Fruit fly (Drosophila melanogaster) whole organism, embryonic: ENCODE measurements around the gene Kaz1-ORFB.

Source experiments
- CG12744 ChIP-seq: fragments of 200-800 bp; sonication (Bioruptor generic); optimal IDR thresholded peaks from 2 replicates; lab custom pipeline; 2016; ENCODE audit warnings: missing biosample characterization, missing genetic modification characterization
- CG1832 ChIP-seq: fragments of 200-800 bp; sonication (Bioruptor generic); optimal IDR thresholded peaks from 2 replicates; lab custom pipeline; 2017; ENCODE audit warnings: missing biosample characterization, mild to moderate bottlenecking, missing genetic modification characterization, inconsistent platforms
- CG7372 ChIP-seq: fragments of 200-800 bp; sonication (Bioruptor generic); IDR thresholded peaks from 2 replicates; pipeline ENCODE4 v1.3.6; 2022; ENCODE audit warnings: missing biosample characterization, missing genetic modification characterization
- CG8765 ChIP-seq: fragments of 200-800 bp; sonication (Bioruptor generic); IDR thresholded peaks from 2 replicates; pipeline ENCODE4 v1.3.6; 2022; ENCODE audit warnings: missing biosample characterization, missing genetic modification characterization
- Camta ChIP-seq: fragments of 200-800 bp; sonication (Bioruptor generic); optimal IDR thresholded peaks from 2 replicates; lab custom pipeline; 2016; ENCODE audit warnings: missing biosample characterization, missing genetic modification characterization
- Eip74EF ChIP-seq, 2 experiments: fragments of 200-800 bp in 1 of 2; fragments of >200 bp in 1 of 2; sonication (Bioruptor generic) in 1 of 2; optimal IDR thresholded peaks; 2 replicates each; lab custom pipeline; 2017 to 2019; ENCODE audit warnings: missing biosample characterization in 2 of 2, missing genetic modification characterization in 2 of 2, mild to moderate bottlenecking in 1 of 2, moderate library complexity in 1 of 2
- ara ChIP-seq: fragments of 200-800 bp; sonication (Bioruptor generic); IDR thresholded peaks from 2 replicates; pipeline ENCODE4 v1.3.6; 2022; ENCODE audit warnings: missing biosample characterization, missing genetic modification characterization
- az2 ChIP-seq: fragments of 200-800 bp; sonication (Bioruptor generic); optimal IDR thresholded peaks from 3 replicates; lab custom pipeline; 2016; ENCODE audit warnings: missing biosample characterization, missing genetic modification characterization
- br ChIP-seq: fragments of >200 bp; optimal IDR thresholded peaks from 2 replicates; lab custom pipeline; 2017
- en ChIP-seq: fragments of 200-800 bp; sonication (Bioruptor generic); optimal IDR thresholded peaks from 2 replicates; lab custom pipeline; 2016; ENCODE audit warnings: missing biosample characterization, missing genetic modification characterization
- maf-S ChIP-seq: fragments of 200-800 bp; sonication (Bioruptor generic); optimal IDR thresholded peaks from 2 replicates; lab custom pipeline; 2016; ENCODE audit warnings: missing biosample characterization, missing genetic modification characterization
- pita ChIP-seq: fragments of 200-800 bp; sonication (Bioruptor generic); optimal IDR thresholded peaks from 2 replicates; lab custom pipeline; 2017; ENCODE audit warnings: missing biosample characterization, mild to moderate bottlenecking, missing genetic modification characterization
- twi ChIP-seq: fragments of 200-800 bp; optimal IDR thresholded peaks from 2 replicates; lab custom pipeline; 2019; ENCODE audit warnings: missing biosample characterization, mild to moderate bottlenecking, missing genetic modification characterization, moderate library complexity
- usp ChIP-seq: fragments of >200 bp; optimal IDR thresholded peaks from 2 replicates; lab custom pipeline; 2017; ENCODE audit warnings: missing biosample characterization, missing genetic modification characterization

DNA sequence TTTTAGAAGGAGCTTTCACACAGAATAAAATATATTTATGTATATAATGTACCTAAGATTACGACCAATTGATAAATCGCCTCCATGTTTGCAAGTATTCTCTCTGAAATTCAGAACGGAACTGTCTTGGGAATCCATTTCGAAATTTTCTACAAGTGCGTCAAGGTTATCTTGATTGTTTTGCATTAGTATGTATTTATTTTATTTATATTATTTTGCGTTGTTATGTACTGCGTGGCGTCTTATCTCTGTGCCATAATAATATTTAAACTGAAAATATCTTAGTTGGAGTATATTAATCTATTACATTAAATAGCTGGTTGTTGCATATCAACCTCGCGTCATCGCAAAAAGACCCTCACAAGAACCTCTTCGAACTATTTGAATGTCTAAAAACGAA, 15.1 kb downstream of the Kaz1-ORFB start, which contains the start of gene CG42846:
- TF ChIP-seq CG8765 (GFP tag; lab: Robert Waterston, UW) = no peak
- TF ChIP-seq CG12744 (GFP tag; lab: Kevin White, UChicago) = no peak
- TF ChIP-seq br = no peak
- TF ChIP-seq Camta = no peak
- no peak for TF ChIP-seq pita (GFP tag; lab: Kevin White, UChicago)
- no peak for TF ChIP-seq en (GFP tag; lab: Kevin White, UChicago)
- TF ChIP-seq usp = no peak
- TF ChIP-seq maf-S (GFP tag; lab: Kevin White, UChicago) = no peak
- TF ChIP-seq az2 (GFP tag; lab: Kevin White, UChicago) = no peak
- no peak for TF ChIP-seq CG7372 (GFP tag; lab: Robert Waterston, UW)
- TF ChIP-seq ara (GFP tag; lab: Robert Waterston, UW) = no peak
- no peak for TF ChIP-seq CG1832 (GFP tag; lab: Kevin White, UChicago)
- TF ChIP-seq Eip74EF (GFP tag; optimal IDR thresholded peaks at IDR 0.05; lab: Kevin White, UChicago) = no peak
- TF ChIP-seq twi (tag; lab: Kevin White, UChicago) = no peak
